Fruit fly (Drosophila melanogaster) whole organism, wandering third instar larva: ENCODE results near the gene Eip63F-1.

Experiments used
- Abd-B ChIP-seq: fragments of >200 bp; optimal IDR thresholded peaks from 2 replicates; lab custom pipeline; 2017; ENCODE audit warnings: missing biosample characterization, missing genetic modification characterization
- CG32264 ChIP-seq: fragments of 200-800 bp; sonication (Bioruptor generic); optimal IDR thresholded peaks from 2 replicates; lab custom pipeline; 2016; ENCODE audit warnings: missing biosample characterization, missing genetic modification characterization
- CrebA ChIP-seq: fragments of 200-800 bp; sonication (Bioruptor generic); optimal IDR thresholded peaks from 2 replicates; lab custom pipeline; 2016; ENCODE audit warnings: missing biosample characterization, mild to moderate bottlenecking, missing genetic modification characterization, borderline replicate concordance
- Dfd ChIP-seq: fragments of >200 bp; optimal IDR thresholded peaks from 2 replicates; lab custom pipeline; 2017; ENCODE audit warnings: missing biosample characterization, missing genetic modification characterization
- Dif ChIP-seq: fragments of 200-275, 200-300 bp; sonication (Bioruptor generic); optimal IDR thresholded peaks from 2 replicates; lab custom pipeline; 2018; ENCODE audit warnings: missing biosample characterization, missing genetic modification characterization; ENCODE audit not compliant: partially characterized antibody
- GATAd ChIP-seq: sonication (Bioruptor generic); optimal IDR thresholded peaks from 2 replicates; lab custom pipeline; 2016; ENCODE audit warnings: missing biosample characterization, missing genetic modification characterization
- HLH106 ChIP-seq: fragments of 200-800 bp; optimal IDR thresholded peaks from 3 replicates; lab custom pipeline; 2019; ENCODE audit warnings: missing biosample characterization, mild to moderate bottlenecking, missing genetic modification characterization, moderate library complexity
- Hnf4 ChIP-seq: fragments of 200-800 bp; sonication (Bioruptor generic); optimal IDR thresholded peaks from 2 replicates; lab custom pipeline; 2016; ENCODE audit warnings: missing biosample characterization, mild to moderate bottlenecking, missing genetic modification characterization
- Hr78 ChIP-seq: fragments of >200 bp; optimal IDR thresholded peaks from 2 replicates; lab custom pipeline; 2017; ENCODE audit warnings: missing biosample characterization, missing genetic modification characterization
- Hr83 ChIP-seq: fragments of 200-300 bp; sonication (Bioruptor generic); optimal IDR thresholded peaks from 2 replicates; lab custom pipeline; 2016; ENCODE audit warnings: missing biosample characterization, mild to moderate bottlenecking, missing genetic modification characterization, moderate library complexity; ENCODE audit not compliant: poor library complexity, severe bottlenecking
- Jra ChIP-seq: sonication (Bioruptor generic); optimal IDR thresholded peaks from 2 replicates; lab custom pipeline; 2016; ENCODE audit warnings: missing biosample characterization, missing genetic modification characterization
- Mio ChIP-seq: sonication (Bioruptor generic); optimal IDR thresholded peaks from 2 replicates; lab custom pipeline; 2016; ENCODE audit warnings: missing biosample characterization, missing genetic modification characterization
- Myc ChIP-seq: fragments of >200 bp; optimal IDR thresholded peaks from 2 replicates; lab custom pipeline; 2017
- N ChIP-seq: fragments of >200 bp; optimal IDR thresholded peaks from 2 replicates; lab custom pipeline; 2018; ENCODE audit warnings: missing biosample characterization, missing external identifiers, missing genetic modification characterization
- OdsH ChIP-seq: fragments of 200-800 bp; sonication (Bioruptor generic); optimal IDR thresholded peaks from 2 replicates; lab custom pipeline; 2016; ENCODE audit warnings: missing biosample characterization, mild to moderate bottlenecking, missing genetic modification characterization
- Rel ChIP-seq, 2 experiments: fragments of 200-800 bp; sonication (Bioruptor generic) in 1 of 2; optimal IDR thresholded peaks; 2 replicates in 1 of 2; 3 replicates in 1 of 2; lab custom pipeline; 2016 to 2019; ENCODE audit warnings: mild to moderate bottlenecking in 2 of 2, missing biosample characterization in 2 of 2, missing genetic modification characterization in 2 of 2, moderate library complexity in 1 of 2
- Sp1 ChIP-seq: fragments of 200-800 bp; sonication (Bioruptor generic); optimal IDR thresholded peaks from 3 replicates; lab custom pipeline; 2019; ENCODE audit warnings: missing biosample characterization, mild to moderate bottlenecking, missing genetic modification characterization, moderate library complexity
- Vsx2 ChIP-seq: fragments of 200-300, 225-300 bp; sonication (Bioruptor generic); optimal IDR thresholded peaks from 2 replicates; lab custom pipeline; 2018; ENCODE audit warnings: missing biosample characterization, missing genetic modification characterization; ENCODE audit not compliant: partially characterized antibody
- br ChIP-seq: fragments of 200-800 bp; sonication (Bioruptor generic); optimal IDR thresholded peaks from 2 replicates; lab custom pipeline; 2016; ENCODE audit warnings: missing biosample characterization, missing genetic modification characterization
- dl ChIP-seq, 2 experiments: fragments of 175-275, 200-275 bp in 1 of 2; fragments of 200-275 bp in 1 of 2; sonication (Bioruptor generic); optimal IDR thresholded peaks; lab custom pipeline; 2018; ENCODE audit warnings: mild to moderate bottlenecking in 2 of 2, missing biosample characterization in 2 of 2, missing genetic modification characterization in 2 of 2, moderate library complexity in 2 of 2; ENCODE audit not compliant: partially characterized antibody in 2 of 2, insufficient read depth in 1 of 2
- dmrt93B ChIP-seq: fragments of 200-800 bp; sonication (Bioruptor generic); optimal IDR thresholded peaks from 2 replicates; lab custom pipeline; 2018; ENCODE audit warnings: missing biosample characterization, mild to moderate bottlenecking, missing genetic modification characterization
- ey ChIP-seq: fragments of 200-800 bp; sonication (Bioruptor generic); optimal IDR thresholded peaks from 2 replicates; lab custom pipeline; 2016; ENCODE audit warnings: missing biosample characterization, missing genetic modification characterization
- foxo ChIP-seq, 2 experiments: fragments of 200-800 bp; sonication (Bioruptor generic); optimal IDR thresholded peaks; 2 replicates in 1 of 2; 3 replicates in 1 of 2; lab custom pipeline; 2016 to 2017; ENCODE audit warnings: missing biosample characterization in 2 of 2, missing genetic modification characterization in 2 of 2
- fru ChIP-seq: fragments of 200-800 bp; sonication (Bioruptor generic); optimal IDR thresholded peaks from 3 replicates; lab custom pipeline; 2016; ENCODE audit warnings: missing biosample characterization, mild to moderate bottlenecking, missing genetic modification characterization
- h ChIP-seq: fragments of 200-800 bp; sonication (Bioruptor generic); optimal IDR thresholded peaks from 3 replicates; lab custom pipeline; 2016; ENCODE audit warnings: missing biosample characterization, mild to moderate bottlenecking, missing genetic modification characterization
- jim ChIP-seq: fragments of 175-275, 200-325 bp; sonication (Bioruptor generic); optimal IDR thresholded peaks from 2 replicates; lab custom pipeline; 2016; ENCODE audit warnings: missing biosample characterization, mild to moderate bottlenecking, missing genetic modification characterization
- lola ChIP-seq: fragments of >200 bp; optimal IDR thresholded peaks from 2 replicates; lab custom pipeline; 2017; ENCODE audit warnings: missing biosample characterization, missing genetic modification characterization
- pan ChIP-seq: fragments of >200 bp; optimal IDR thresholded peaks from 2 replicates; lab custom pipeline; 2017
- psq ChIP-seq: fragments of 200-800 bp; sonication (Bioruptor generic); optimal IDR thresholded peaks from 3 replicates; lab custom pipeline; 2017; ENCODE audit warnings: missing biosample characterization, mild to moderate bottlenecking, missing genetic modification characterization, moderate library complexity
- rgr ChIP-seq: fragments of 200-800 bp; sonication (Bioruptor generic); optimal IDR thresholded peaks from 3 replicates; lab custom pipeline; 2016; ENCODE audit warnings: missing biosample characterization, mild to moderate bottlenecking, missing genetic modification characterization
- sage ChIP-seq: fragments of 200-800 bp; sonication (Bioruptor generic); optimal IDR thresholded peaks from 2 replicates; lab custom pipeline; 2016; ENCODE audit warnings: missing biosample characterization, mild to moderate bottlenecking, missing genetic modification characterization
- sv ChIP-seq: fragments of 200-800 bp; sonication (Bioruptor generic); optimal IDR thresholded peaks from 3 replicates; lab custom pipeline; 2016; ENCODE audit warnings: missing biosample characterization, missing genetic modification characterization
- tai ChIP-seq: sonication (Bioruptor generic); optimal IDR thresholded peaks from 2 replicates; lab custom pipeline; 2016; ENCODE audit warnings: missing biosample characterization, missing genetic modification characterization
- usp ChIP-seq: fragments of >200 bp; optimal IDR thresholded peaks from 2 replicates; lab custom pipeline; 2017; ENCODE audit warnings: missing biosample characterization, missing genetic modification characterization
- woc ChIP-seq: sonication (Bioruptor generic); optimal IDR thresholded peaks from 2 replicates; lab custom pipeline; 2016; ENCODE audit warnings: missing biosample characterization, mild to moderate bottlenecking, missing genetic modification characterization

Eip63F-1 gene

dm6 chr3L:3970372-3971031 lies 35.1 kb upstream of the Eip63F-1 start:
- TF ChIP-seq pan (no peak), Hr78 (GFP tag; lab: Kevin White, UChicago) (no peak), Dfd (GFP tag; lab: Kevin White, UChicago) (peak; percentile 53), Myc (no peak), dmrt93B (no peak), ey (no peak), Hr83 (GFP tag; lab: Kevin White, UChicago) (no peak), foxo (GFP tag; optimal IDR thresholded peaks at IDR 0.05; lab: Kevin White, UChicago) (no peak), sv (GFP tag; lab: Kevin White, UChicago) (peak; percentile 6), Abd-B (GFP tag; lab: Kevin White, UChicago) (no peak), Hnf4 (GFP tag; lab: Kevin White, UChicago) (no peak), psq (GFP tag; lab: Kevin White, UChicago) (no peak), OdsH (no peak), h (GFP tag; lab: Kevin White, UChicago) (no peak), usp (GFP tag; lab: Kevin White, UChicago) (no peak)

DNA sequence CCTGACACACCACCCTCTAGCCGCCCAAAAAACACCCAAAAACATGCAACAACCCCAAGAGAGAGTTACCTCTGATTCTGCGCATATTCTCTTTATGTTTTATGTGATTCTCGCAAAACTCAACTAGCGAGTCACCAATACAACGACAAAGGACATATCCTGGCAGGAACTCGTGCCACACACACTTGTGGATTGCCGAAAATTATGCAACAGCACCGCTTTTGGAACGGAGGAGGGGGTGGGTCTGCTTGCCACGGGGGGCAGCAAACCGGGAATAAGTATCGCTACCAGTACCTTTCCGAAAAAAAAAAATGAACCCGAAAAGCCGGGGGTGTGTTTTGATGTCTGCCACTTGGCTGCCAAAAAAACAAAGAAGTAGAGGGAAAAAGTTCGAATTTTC lies 29.7 kb upstream of the Eip63F-1 start:
- TF ChIP-seq GATAd: no peak
- TF ChIP-seq Vsx2 (GFP tag; lab: Kevin White, UChicago): no peak
- no peak for TF ChIP-seq Myc
- no peak for TF ChIP-seq Dif
- TF ChIP-seq usp (GFP tag; lab: Kevin White, UChicago): no peak

- no peak for TF ChIP-seq woc (GFP tag; lab: Kevin White, UChicago)
- no peak for TF ChIP-seq Sp1
- no peak for TF ChIP-seq sv (GFP tag; lab: Kevin White, UChicago)
- no peak for TF ChIP-seq CG32264 (GFP tag; lab: Kevin White, UChicago)
- TF ChIP-seq Dfd (GFP tag; lab: Kevin White, UChicago): no peak
- TF ChIP-seq dl (GFP tag; optimal IDR thresholded peaks at IDR 0.05; lab: Kevin White, UChicago; ENCODE audit: insufficient read depth in 1 of 2, partially characterized antibody in 2 of 2): no peak
- no peak for TF ChIP-seq psq (GFP tag; lab: Kevin White, UChicago)
- no peak for TF ChIP-seq jim (GFP tag; lab: Kevin White, UChicago)
- TF ChIP-seq Rel (GFP tag; optimal IDR thresholded peaks at IDR 0.05; lab: Kevin White, UChicago): no peak
- TF ChIP-seq Rel (tag; optimal IDR thresholded peaks at IDR 0.05; lab: Kevin White, UChicago): no peak
- TF ChIP-seq tai: no peak
- no peak for TF ChIP-seq lola (GFP tag; lab: Kevin White, UChicago)
- TF ChIP-seq pan: no peak
- no peak for TF ChIP-seq HLH106
- no peak for TF ChIP-seq Mio
- TF ChIP-seq br: no peak
- TF ChIP-seq Vsx2 (GFP tag; lab: Kevin White, UChicago): no peak
- no peak for TF ChIP-seq GATAd
- TF ChIP-seq Hr78 (GFP tag; lab: Kevin White, UChicago): no peak
- TF ChIP-seq sage (GFP tag; lab: Kevin White, UChicago): no peak
- no peak for TF ChIP-seq Hr83 (GFP tag; lab: Kevin White, UChicago)
- TF ChIP-seq, all 38 proteins: peak for 0
These were observed 29.3 kb upstream of the Eip63F-1 start, which contains the start of gene CG12605 for dm6 chr3L:3964671-3965070. CG12605 (minus strand) TSS chr3L:3964771.

DNA sequence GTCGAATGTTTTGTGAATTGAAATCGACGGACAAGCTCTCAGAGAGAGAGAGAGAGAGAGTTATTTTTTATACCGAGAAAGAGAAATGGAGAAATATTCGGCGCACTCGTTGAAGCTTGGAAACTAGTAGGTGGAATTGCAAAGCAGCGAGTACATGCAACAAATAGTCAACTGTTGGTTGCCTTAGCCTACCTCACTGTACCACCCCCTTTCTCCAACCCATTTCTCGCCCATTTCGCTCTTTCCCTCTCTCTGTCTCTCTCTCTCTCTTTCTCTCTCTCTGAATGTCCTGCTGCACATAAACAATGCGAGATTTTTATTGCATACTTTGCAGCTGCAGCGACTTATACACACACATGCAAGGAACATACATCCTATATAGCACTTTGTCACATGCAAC lies 28.6 kb upstream of the Eip63F-1 start:
- peak; percentile 25 for TF ChIP-seq Dif
- TF ChIP-seq dl (GFP tag; optimal IDR thresholded peaks at IDR 0.05; lab: Kevin White, UChicago; ENCODE audit: insufficient read depth in 1 of 2, partially characterized antibody in 2 of 2): peak in 1 of 2 experiments; percentile 4
- TF ChIP-seq CrebA (GFP tag; lab: Kevin White, UChicago): no peak

DNA sequence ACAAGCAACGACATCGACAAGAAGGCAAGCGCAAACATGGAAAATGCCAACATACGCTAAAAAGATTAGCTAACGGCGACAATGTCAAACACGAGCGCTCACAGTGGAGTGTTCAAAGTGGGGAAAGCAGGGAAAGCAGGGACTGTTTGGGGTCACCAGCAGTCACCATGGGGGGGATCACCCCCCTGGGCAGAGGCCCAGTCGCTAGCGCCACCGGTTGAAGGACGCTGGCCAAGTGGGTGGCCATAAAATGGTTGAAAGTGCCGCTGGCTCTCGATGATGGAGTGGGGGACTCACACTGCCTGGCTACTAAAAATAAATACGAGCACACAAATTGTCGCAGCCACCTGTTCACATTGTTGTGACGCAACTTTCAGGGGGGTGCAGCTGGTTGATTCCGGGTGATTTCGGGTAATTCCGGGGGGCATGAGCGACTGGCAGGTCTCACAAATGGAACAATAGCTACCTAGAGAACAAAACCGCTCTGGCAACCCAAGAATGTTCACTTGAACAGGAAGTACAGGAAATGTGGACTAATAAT lies 25.5 kb upstream of the Eip63F-1 start:
- TF ChIP-seq OdsH (no peak), sage (GFP tag; lab: Kevin White, UChicago) (no peak), jim (GFP tag; lab: Kevin White, UChicago) (no peak), sv (GFP tag; lab: Kevin White, UChicago) (no peak), ey (no peak), Mio (no peak), CrebA (GFP tag; lab: Kevin White, UChicago) (no peak), GATAd (no peak), fru (no peak), lola (GFP tag; lab: Kevin White, UChicago) (no peak), Hr78 (GFP tag; lab: Kevin White, UChicago) (no peak), foxo (GFP tag; optimal IDR thresholded peaks at IDR 0.05; lab: Kevin White, UChicago) (no peak), Jra (GFP tag; lab: Kevin White, UChicago) (no peak), Hnf4 (GFP tag; lab: Kevin White, UChicago) (no peak), rgr (GFP tag; lab: Kevin White, UChicago) (no peak), Abd-B (GFP tag; lab: Kevin White, UChicago) (no peak), Myc (no peak), N (no peak)
